Fruit fly (Drosophila melanogaster) whole organism, embryonic: ENCODE results near the gene CG14903.

Experiments
- Bgb ChIP-seq: fragments of 200-800 bp; sonication (Bioruptor generic); IDR thresholded peaks from 2 replicates; pipeline ENCODE4 v1.3.6; 2022; ENCODE audit warnings: missing biosample characterization, missing genetic modification characterization; ENCODE audit not compliant: partially characterized antibody
- CG11696 ChIP-seq: fragments of 200-800 bp; sonication (Bioruptor generic); IDR thresholded peaks from 2 replicates; pipeline ENCODE4 v1.3.6; 2022; ENCODE audit warnings: missing biosample characterization, missing genetic modification characterization
- CG12391 ChIP-seq: fragments of 200-800 bp; sonication (Bioruptor generic); optimal IDR thresholded peaks from 3 replicates; lab custom pipeline; 2018; ENCODE audit warnings: missing biosample characterization, mild to moderate bottlenecking, missing genetic modification characterization, moderate library complexity
- CG13424 ChIP-seq: fragments of 200-800 bp; sonication (Bioruptor generic); optimal IDR thresholded peaks from 2 replicates; lab custom pipeline; 2019; ENCODE audit warnings: missing biosample characterization, mild to moderate bottlenecking, missing genetic modification characterization, moderate library complexity
- CG13775 ChIP-seq: fragments of 200-800 bp; sonication (Bioruptor generic); optimal IDR thresholded peaks from 3 replicates; lab custom pipeline; 2017; ENCODE audit warnings: missing biosample characterization, mild to moderate bottlenecking, missing genetic modification characterization
- CG14710 ChIP-seq: fragments of 200-800 bp; sonication (Bioruptor generic); optimal IDR thresholded peaks from 3 replicates; lab custom pipeline; 2019; ENCODE audit warnings: missing biosample characterization, mild to moderate bottlenecking, missing genetic modification characterization, moderate library complexity
- CG14860 ChIP-seq: fragments of 200-800 bp; sonication (Bioruptor generic); IDR thresholded peaks from 3 replicates; pipeline ENCODE4 v1.3.6; 2022; ENCODE audit warnings: missing biosample characterization, missing genetic modification characterization; ENCODE audit not compliant: partially characterized antibody
- CG15601 ChIP-seq: fragments of 200-800 bp; sonication (Bioruptor generic); optimal IDR thresholded peaks from 3 replicates; lab custom pipeline; 2019; ENCODE audit warnings: missing biosample characterization, mild to moderate bottlenecking, missing genetic modification characterization, moderate library complexity
- CG15696 ChIP-seq: fragments of 200-800 bp; sonication (Bioruptor generic); optimal IDR thresholded peaks from 2 replicates; lab custom pipeline; 2019; ENCODE audit warnings: missing biosample characterization, mild to moderate bottlenecking, missing genetic modification characterization, moderate library complexity
- CG1647 ChIP-seq: fragments of 200-800 bp; sonication (Bioruptor generic); optimal IDR thresholded peaks from 3 replicates; lab custom pipeline; 2016; ENCODE audit warnings: missing biosample characterization, missing genetic modification characterization
- CG16813 ChIP-seq: fragments of 200-800 bp; sonication (Bioruptor generic); IDR thresholded peaks from 3 replicates; pipeline ENCODE4 v1.3.6; 2022; ENCODE audit warnings: missing biosample characterization, missing genetic modification characterization; ENCODE audit not compliant: partially characterized antibody
- CG17186 ChIP-seq: fragments of 200-800 bp; sonication (Bioruptor generic); optimal IDR thresholded peaks from 3 replicates; lab custom pipeline; 2017; ENCODE audit warnings: missing biosample characterization, missing genetic modification reagents, missing genetic modification characterization
- CG17361 ChIP-seq: fragments of 200-800 bp; sonication (Bioruptor generic); IDR thresholded peaks from 3 replicates; pipeline ENCODE4 v1.3.6; 2022; ENCODE audit warnings: missing biosample characterization, missing genetic modification characterization
- CG1792 ChIP-seq: fragments of 200-800 bp; sonication (Bioruptor generic); optimal IDR thresholded peaks from 2 replicates; lab custom pipeline; 2016; ENCODE audit warnings: missing biosample characterization, missing genetic modification characterization
- CG2889 ChIP-seq: fragments of 200-800 bp; sonication (Bioruptor generic); IDR thresholded peaks from 3 replicates; pipeline ENCODE4 v1.3.6; 2022; ENCODE audit warnings: missing biosample characterization, missing genetic modification characterization
- CG30403 ChIP-seq: fragments of 200-800 bp; sonication (Bioruptor generic); optimal IDR thresholded peaks from 3 replicates; lab custom pipeline; 2016; ENCODE audit warnings: missing biosample characterization, missing genetic modification characterization
- CG32532 ChIP-seq: fragments of 200-800 bp; sonication (Bioruptor generic); IDR thresholded peaks from 2 replicates; pipeline ENCODE4 v1.3.6; 2022; ENCODE audit warnings: missing biosample characterization, missing genetic modification characterization
- CG34224 ChIP-seq: fragments of 200-800 bp; sonication (Bioruptor generic); IDR thresholded peaks from 3 replicates; pipeline ENCODE4 v1.3.6; 2022; ENCODE audit warnings: missing biosample characterization, missing genetic modification characterization; ENCODE audit not compliant: partially characterized antibody
- CG34422 ChIP-seq: fragments of 200-800 bp; sonication (Bioruptor generic); IDR thresholded peaks from 3 replicates; pipeline ENCODE4 v1.3.6; 2022; ENCODE audit warnings: missing biosample characterization, missing genetic modification characterization
- CG4404 ChIP-seq: fragments of 200-800 bp; sonication (Bioruptor generic); IDR thresholded peaks from 2 replicates; pipeline ENCODE4 v1.3.6; 2022; ENCODE audit warnings: missing biosample characterization, missing genetic modification characterization
- CG8281 ChIP-seq: fragments of 200-800 bp; sonication (Bioruptor generic); optimal IDR thresholded peaks from 2 replicates; lab custom pipeline; 2018; ENCODE audit warnings: missing biosample characterization, mild to moderate bottlenecking, missing genetic modification characterization, moderate library complexity
- CG8765 ChIP-seq: fragments of 200-800 bp; sonication (Bioruptor generic); IDR thresholded peaks from 2 replicates; pipeline ENCODE4 v1.3.6; 2022; ENCODE audit warnings: missing biosample characterization, missing genetic modification characterization
- CoRest ChIP-seq: fragments of 200-800 bp; sonication (Bioruptor generic); optimal IDR thresholded peaks from 3 replicates; lab custom pipeline; 2018; ENCODE audit warnings: missing biosample characterization, mild to moderate bottlenecking, missing genetic modification characterization, moderate library complexity
- Dp ChIP-seq: fragments of 200-800 bp; sonication (Bioruptor generic); optimal IDR thresholded peaks from 2 replicates; lab custom pipeline; 2018; ENCODE audit warnings: missing biosample characterization, mild to moderate bottlenecking, missing genetic modification characterization, moderate library complexity
- Dref ChIP-seq: fragments of 200-800 bp; sonication (Bioruptor generic); IDR thresholded peaks from 2 replicates; pipeline ENCODE4 v1.3.6; 2022; ENCODE audit warnings: missing biosample characterization, missing genetic modification characterization
- E2f1 ChIP-seq: fragments of 200-800 bp; sonication (Bioruptor generic); IDR thresholded peaks from 2 replicates; pipeline ENCODE4 v1.3.6; 2022; ENCODE audit warnings: missing biosample characterization, missing genetic modification characterization
- ERR ChIP-seq: fragments of 200-800 bp; sonication (Bioruptor generic); optimal IDR thresholded peaks from 2 replicates; lab custom pipeline; 2016; ENCODE audit warnings: missing biosample characterization, missing genetic modification characterization
- Elba2 ChIP-seq: fragments of 200-800 bp; sonication (Bioruptor generic); optimal IDR thresholded peaks from 3 replicates; lab custom pipeline; 2016; ENCODE audit warnings: missing biosample characterization, missing genetic modification characterization
- HLH4C ChIP-seq: fragments of 200-800 bp; sonication (Bioruptor generic); IDR thresholded peaks from 3 replicates; pipeline ENCODE4 v1.3.6; 2022; ENCODE audit warnings: missing biosample characterization, missing genetic modification characterization; ENCODE audit not compliant: partially characterized antibody
- MBD-R2 ChIP-seq: fragments of 200-800 bp; sonication (Bioruptor generic); IDR thresholded peaks from 2 replicates; pipeline ENCODE4 v1.3.6; 2022; ENCODE audit warnings: missing biosample characterization, missing genetic modification characterization
- MESR4 ChIP-seq: fragments of 200-800 bp; sonication (Bioruptor generic); optimal IDR thresholded peaks from 2 replicates; lab custom pipeline; 2018; ENCODE audit warnings: missing biosample characterization, mild to moderate bottlenecking, missing genetic modification characterization, moderate library complexity
- NFAT ChIP-seq: fragments of 200-800 bp; sonication (Bioruptor generic); IDR thresholded peaks from 2 replicates; pipeline ENCODE4 v1.3.6; 2022; ENCODE audit warnings: missing biosample characterization, missing genetic modification characterization
- Rfx ChIP-seq: fragments of 200-800 bp; sonication (Bioruptor generic); IDR thresholded peaks from 2 replicates; pipeline ENCODE4 v1.3.6; 2022; ENCODE audit warnings: missing biosample characterization, missing genetic modification characterization
- Scr ChIP-seq: fragments of 200-800 bp; sonication (Bioruptor generic); IDR thresholded peaks from 2 replicates; pipeline ENCODE4 v1.3.6; 2022; ENCODE audit warnings: missing biosample characterization, missing genetic modification characterization; ENCODE audit not compliant: partially characterized antibody
- YL-1 ChIP-seq: fragments of 200-800 bp; sonication (Bioruptor generic); optimal IDR thresholded peaks from 3 replicates; lab custom pipeline; 2017; ENCODE audit warnings: missing biosample characterization, mild to moderate bottlenecking, missing genetic modification characterization
- bowl ChIP-seq: fragments of 200-800 bp; sonication (Bioruptor generic); IDR thresholded peaks from 2 replicates; pipeline ENCODE4 v1.3.6; 2022; ENCODE audit warnings: missing biosample characterization, missing genetic modification characterization
- chinmo ChIP-seq: fragments of 200-800 bp; sonication (Bioruptor generic); IDR thresholded peaks from 4 replicates; pipeline ENCODE4 v1.3.6; 2022; ENCODE audit warnings: missing biosample characterization, missing genetic modification characterization; ENCODE audit not compliant: partially characterized antibody
- ci ChIP-seq: fragments of 200-800 bp; sonication (Bioruptor generic); IDR thresholded peaks from 3 replicates; pipeline ENCODE4 v1.3.6; 2022; ENCODE audit warnings: missing biosample characterization, missing genetic modification characterization
- crp ChIP-seq, 2 experiments: fragments of 200-800 bp; sonication (Bioruptor generic); optimal IDR thresholded peaks; 2 replicates in 1 of 2; 3 replicates in 1 of 2; lab custom pipeline; 2017; ENCODE audit warnings: missing biosample characterization in 2 of 2, missing genetic modification characterization in 2 of 2, mild to moderate bottlenecking in 1 of 2, moderate library complexity in 1 of 2
- ewg ChIP-seq: fragments of 200-800 bp; sonication (Bioruptor generic); optimal IDR thresholded peaks from 3 replicates; lab custom pipeline; 2017; ENCODE audit warnings: mild to moderate bottlenecking, missing biosample characterization, missing genetic modification reagents, missing genetic modification characterization
- eyg ChIP-seq: fragments of 200-800 bp; sonication (Bioruptor generic); optimal IDR thresholded peaks from 3 replicates; lab custom pipeline; 2016; ENCODE audit warnings: missing biosample characterization, missing genetic modification characterization
- ind ChIP-seq: fragments of 200-800 bp; sonication (Bioruptor generic); optimal IDR thresholded peaks from 3 replicates; lab custom pipeline; 2016; ENCODE audit warnings: missing biosample characterization, missing genetic modification characterization
- inv ChIP-seq: fragments of 200-800 bp; sonication (Bioruptor generic); IDR thresholded peaks from 2 replicates; pipeline ENCODE4 v1.3.6; 2022; ENCODE audit warnings: missing biosample characterization, missing genetic modification characterization; ENCODE audit not compliant: partially characterized antibody
- lilli ChIP-seq: fragments of 200-800 bp; sonication (Bioruptor generic); optimal IDR thresholded peaks from 3 replicates; lab custom pipeline; 2016; ENCODE audit warnings: missing biosample characterization, missing genetic modification characterization
- nmo ChIP-seq: fragments of 200-800 bp; sonication (Bioruptor generic); optimal IDR thresholded peaks from 2 replicates; lab custom pipeline; 2018; ENCODE audit warnings: missing biosample characterization, mild to moderate bottlenecking, missing genetic modification characterization, moderate library complexity
- otp ChIP-seq: fragments of 200-800 bp; sonication (Bioruptor generic); IDR thresholded peaks from 3 replicates; pipeline ENCODE4, ENCODE4 v1.3.6; 2022; ENCODE audit warnings: missing biosample characterization, missing genetic modification characterization
- pzg ChIP-seq: fragments of 200-800 bp; sonication (Bioruptor generic); optimal IDR thresholded peaks from 3 replicates; lab custom pipeline; 2018; ENCODE audit warnings: missing biosample characterization, mild to moderate bottlenecking, missing genetic modification characterization, moderate library complexity
- stwl ChIP-seq: fragments of 200-800 bp; sonication (Bioruptor generic); optimal IDR thresholded peaks from 3 replicates; lab custom pipeline; 2018; ENCODE audit warnings: missing biosample characterization, mild to moderate bottlenecking, missing genetic modification characterization, moderate library complexity
- tin ChIP-seq: fragments of 200-800 bp; sonication (Bioruptor generic); optimal IDR thresholded peaks from 3 replicates; lab custom pipeline; 2016; ENCODE audit warnings: missing biosample characterization, missing genetic modification characterization
- tna ChIP-seq: fragments of 200-800 bp; sonication (Bioruptor generic); IDR thresholded peaks from 2 replicates; pipeline ENCODE4 v1.3.6; 2022; ENCODE audit warnings: missing biosample characterization, missing genetic modification characterization; ENCODE audit not compliant: partially characterized antibody
- unc-4 ChIP-seq: fragments of 200-800 bp; sonication (Bioruptor generic); IDR thresholded peaks from 2 replicates; pipeline ENCODE4 v1.3.6; 2022; ENCODE audit warnings: missing biosample characterization, missing genetic modification characterization; ENCODE audit not compliant: partially characterized antibody
- vnd ChIP-seq: fragments of 200-800 bp; sonication (Bioruptor generic); IDR thresholded peaks from 3 replicates; pipeline ENCODE4 v1.3.6; 2022; ENCODE audit warnings: missing biosample characterization, missing genetic modification characterization; ENCODE audit not compliant: partially characterized antibody

Gene CG14903

DNA sequence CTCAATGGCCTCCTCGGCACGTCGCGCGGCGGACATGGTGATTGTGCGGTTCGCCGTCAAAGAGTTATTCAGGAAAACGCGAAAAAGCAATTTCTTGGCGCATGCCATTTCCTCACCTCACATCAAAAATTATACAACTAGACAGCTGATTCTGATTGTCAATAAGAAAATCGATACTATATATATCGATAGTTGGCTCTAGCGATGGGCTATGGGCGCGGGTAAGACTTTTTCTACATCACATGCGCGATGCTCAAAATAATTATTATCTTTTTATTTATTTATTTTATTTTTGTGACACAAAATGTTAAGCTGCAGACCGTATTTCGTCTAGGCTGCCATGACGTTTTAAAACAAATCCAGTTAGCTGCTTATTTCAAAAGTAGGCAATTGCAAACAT, 40.7 kb upstream of the CG14903 start, which contains the start of gene CG10340 (continued):
- TF ChIP-seq chinmo (0 out of 4 replicates have a peak, but pooled peaks have one; percentile 64), vnd (peak; percentile 72; the same call in 2 of the 3 replicates), ERR (GFP tag; lab: Kevin White, UChicago) (no peak), CG11696 (GFP tag; lab: Robert Waterston, UW) (no peak), unc-4 (GFP tag; lab: Robert Waterston, UW) (peak; percentile 85), CG15696 (tag; lab: Kevin White, UChicago) (peak; percentile 11), CG8765 (GFP tag; lab: Robert Waterston, UW) (no peak), Dp (GFP tag; lab: Kevin White, UChicago) (peak; percentile 78), CG13424 (peak; percentile 11), inv (GFP tag; lab: Robert Waterston, UW) (peak; percentile 66), ci (GFP tag; lab: Robert Waterston, UW) (0 out of 3 replicates have a peak, but pooled peaks have one; percentile 14), Rfx (GFP tag; lab: Robert Waterston, UW) (peak; percentile 65), CG34224 (GFP tag; lab: Robert Waterston, UW) (peak; percentile 84), lilli (GFP tag; lab: Kevin White, UChicago) (peak; percentile 31), CG14860 (GFP tag; lab: Robert Waterston, UW) (peak; percentile 72), Elba2 (peak; percentile 88), CG17186 (peak; percentile 69), CG16813 (GFP tag; lab: Robert Waterston, UW) (peak; percentile 80), Scr (peak; percentile 83), CG34422 (GFP tag; lab: Robert Waterston, UW) (0 out of 3 replicates have a peak, but pooled peaks have one; percentile 30), CG12391 (tag; lab: Kevin White, UChicago) (peak; percentile 11), tin (GFP tag; lab: Kevin White, UChicago) (peak; percentile 33), crp (GFP tag; optimal IDR thresholded peaks at IDR 0.05; lab: Kevin White, UChicago) (peak; percentile 63 to 91), CG32532 (GFP tag; lab: Robert Waterston, UW) (0 out of 2 replicates have a peak, but pooled peaks have one; percentile 39), ewg (peak; percentile 91), pzg (peak; percentile 59), CG4404 (GFP tag; lab: Robert Waterston, UW) (no peak), nmo (peak; percentile 49), YL-1 (GFP tag; lab: Kevin White, UChicago) (peak; percentile 63), tna (peak; percentile 18; the same call in 1 of the 2 replicates), CG14710 (tag; lab: Kevin White, UChicago) (peak; percentile 51), MBD-R2 (GFP tag; lab: Robert Waterston, UW) (peak; percentile 92), CG30403 (peak; percentile 9), CG17361 (GFP tag; lab: Robert Waterston, UW) (no peak), Dref (GFP tag; lab: Robert Waterston, UW) (peak; percentile 89), CG13775 (GFP tag; lab: Kevin White, UChicago) (peak; percentile 31), MESR4 (GFP tag; lab: Kevin White, UChicago) (peak; percentile 81), HLH4C (GFP tag; lab: Robert Waterston, UW) (peak; percentile 79), Bgb (peak; percentile 86)

DNA sequence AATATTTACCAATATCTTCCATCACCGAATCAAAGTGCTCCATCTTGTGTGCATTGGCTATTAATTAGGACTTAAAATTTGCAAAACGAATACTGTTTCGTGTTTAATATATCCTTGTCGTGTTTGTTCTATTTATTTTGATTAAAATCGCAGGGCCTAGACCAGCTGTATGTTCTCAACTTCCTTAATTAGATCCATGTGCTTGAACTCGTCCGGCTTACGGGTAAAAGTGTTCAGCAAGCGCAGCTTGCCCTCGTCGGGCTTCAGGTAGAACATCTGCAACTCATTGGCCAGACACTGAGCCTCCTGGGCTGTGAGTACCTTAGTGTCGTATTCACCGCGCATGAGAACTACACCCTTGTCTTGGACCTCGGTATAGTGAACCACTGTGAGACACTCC, 39.7 kb upstream of the CG14903 start, which contains the start of gene CG12783:
Gene CG12783, minus strand, starts transcription at position 101 of the 400 bp plus-strand sequence.
- no peak for TF ChIP-seq NFAT (GFP tag; lab: Robert Waterston, UW)
- TF ChIP-seq bowl: no peak
- no peak for TF ChIP-seq stwl (tag; lab: Kevin White, UChicago)
- no peak for TF ChIP-seq CG8281
- TF ChIP-seq CG15601 (tag; lab: Kevin White, UChicago): no peak
- TF ChIP-seq CG1792: no peak
- no peak for TF ChIP-seq CG1647 (GFP tag; lab: Kevin White, UChicago)
- no peak for TF ChIP-seq eyg (GFP tag; lab: Kevin White, UChicago)
- TF ChIP-seq otp (GFP tag; lab: Robert Waterston, UW): no peak
- TF ChIP-seq E2f1 (GFP tag; lab: Robert Waterston, UW): no peak
- no peak for TF ChIP-seq CG2889 (GFP tag; lab: Robert Waterston, UW)
- TF ChIP-seq CoRest (tag; lab: Kevin White, UChicago): no peak
- TF ChIP-seq ind (GFP tag; lab: Kevin White, UChicago): no peak
